Worm (Caenorhabditis elegans): ENCODE data around the gene B0491.6.
A peak's percentile ranks its signal among the peaks of the same experiment; 100 is the strongest.

Gene B0491.6

ce11 chrII:11392390-11392789 lies 44.2 kb upstream of the B0491.6 start:
- TF ChIP-seq rcor-1 (GFP tag; IDR thresholded peaks at IDR 0.05) (no peak), Y67H2A.10 (GFP tag; conservative IDR thresholded peaks at IDR 0.05) (no peak), lsl-1 (GFP tag; optimal IDR thresholded peaks at IDR 0.05) (no peak), lin-40 (tag; optimal IDR thresholded peaks at IDR 0.05) (no peak), hmg-20 (GFP tag; IDR thresholded peaks at IDR 0.05) (no peak), attf-5 (GFP tag; optimal IDR thresholded peaks at IDR 0.05) (no peak), nhr-80 (tag; optimal IDR thresholded peaks at IDR 0.05) (no peak), F37B4.10 (GFP tag; IDR thresholded peaks at IDR 0.05) (no peak), Y79H2A.3 (GFP tag; conservative IDR thresholded peaks at IDR 0.05) (no peak)

ce11 chrII:11390865-11391264 lies 42.7 kb upstream of the B0491.6 start, which contains the start of gene shn-1:
TSS of gene shn-1 (minus strand) at chrII:11390965.
- TF ChIP-seq Y53G8AR.9 (GFP tag; conservative IDR thresholded peaks at IDR 0.05) (no peak), F23B12.7 (tag; optimal IDR thresholded peaks at IDR 0.05; ENCODE audit: insufficient read depth) (no peak), chd-7 (tag; optimal IDR thresholded peaks at IDR 0.05) (no peak), lin-40 (tag; optimal IDR thresholded peaks at IDR 0.05) (no peak), F49E8.2 (tag; optimal IDR thresholded peaks at IDR 0.05; ENCODE audit: insufficient read depth) (no peak), ztf-28 (GFP tag; IDR thresholded peaks at IDR 0.05) (no peak), madf-3 (GFP tag; IDR thresholded peaks at IDR 0.05) (no peak), dpff-1 (tag; optimal IDR thresholded peaks at IDR 0.05) (no peak), aptf-2 (GFP tag; conservative IDR thresholded peaks at IDR 0.05) (no peak), F10E7.11 (tag; optimal IDR thresholded peaks at IDR 0.05) (no peak), tbp1 (GFP tag; optimal IDR thresholded peaks at IDR 0.05) (no peak), egl-44 (GFP tag; IDR thresholded peaks at IDR 0.05) (no peak), attf-6 (GFP tag; IDR thresholded peaks at IDR 0.05) (no peak), snpc-1.3 (tag; optimal IDR thresholded peaks at IDR 0.05; ENCODE audit: insufficient read depth) (no peak)

ce11 chrII:11386950-11387349 lies 38.8 kb upstream of the B0491.6 start:
- no peak for TF ChIP-seq ama-1 (optimal IDR thresholded peaks at IDR 0.05)
- no peak for TF ChIP-seq ama-1 (GFP tag; optimal IDR thresholded peaks at IDR 0.05)
- 0 out of 2 replicates have a peak, but pooled peaks have one; percentile 24 for TF ChIP-seq ceh-58 (GFP tag; IDR thresholded peaks at IDR 0.05)
- peak; percentile 8; the same call in 1 of the 2 replicates for TF ChIP-seq egrh-3 (GFP tag; IDR thresholded peaks at IDR 0.05)
- peak; percentile 73 for TF ChIP-seq zfh-2 (GFP tag; conservative IDR thresholded peaks at IDR 0.05)

- TF ChIP-seq snpc-3.4 (tag; optimal IDR thresholded peaks at IDR 0.05) (no peak), bed-2 (GFP tag; IDR thresholded peaks at IDR 0.05) (no peak)
These were observed 36.0 kb upstream of the B0491.6 start for ce11 chrII:11384099-11384498.

ce11 chrII:11383058-11383457 lies 34.9 kb upstream of the B0491.6 start, which contains the start of the genes C33B4.5 and C33B4.4:
TSS of gene C33B4.5 (plus strand) at chrII:11383327.
TSS of gene C33B4.4 (minus strand) at chrII:11383442.
- no peak for TF ChIP-seq T07F8.4 (tag; optimal IDR thresholded peaks at IDR 0.05)
- TF ChIP-seq hrde-1 (tag; optimal IDR thresholded peaks at IDR 0.05; ENCODE audit: borderline replicate concordance): no peak
- no peak for TF ChIP-seq ekl-4 (GFP tag; IDR thresholded peaks at IDR 0.05)
- TF ChIP-seq attf-6 (GFP tag; IDR thresholded peaks at IDR 0.05): no peak
- no peak for TF ChIP-seq sptf-2 (GFP tag; optimal IDR thresholded peaks at IDR 0.05)
- no peak for TF ChIP-seq let-526 (GFP tag; IDR thresholded peaks at IDR 0.05)
- no peak for TF ChIP-seq F49E8.2 (tag; optimal IDR thresholded peaks at IDR 0.05; ENCODE audit: insufficient read depth)
- no peak for TF ChIP-seq snpc-3.4 (tag; optimal IDR thresholded peaks at IDR 0.05)
- no peak for TF ChIP-seq nfyb-1 (GFP tag; IDR thresholded peaks at IDR 0.05)
- no peak for TF ChIP-seq lir-1 (GFP tag; conservative IDR thresholded peaks at IDR 0.05)
- TF ChIP-seq rcor-1 (GFP tag; IDR thresholded peaks at IDR 0.05): no peak
- TF ChIP-seq tlf-1 (GFP tag; optimal IDR thresholded peaks at IDR 0.05): no peak
- no peak for TF ChIP-seq athp-1 (tag; optimal IDR thresholded peaks at IDR 0.05)
- TF ChIP-seq dpff-1 (tag; optimal IDR thresholded peaks at IDR 0.05): no peak
- no peak for TF ChIP-seq C17E4.6 (GFP tag; IDR thresholded peaks at IDR 0.05)
- TF ChIP-seq snpc-1.1 (tag; optimal IDR thresholded peaks at IDR 0.05; ENCODE audit: insufficient read depth): no peak
- TF ChIP-seq nhr-80 (tag; optimal IDR thresholded peaks at IDR 0.05): no peak

All from whole organism, young adult.